Worm (Caenorhabditis elegans) whole organism, L4 larva: Measurements from ENCODE around the gene K01D12.5.
A peak's percentile ranks its signal among the peaks of the same experiment; 100 is the strongest.

Experiments
- D1046.2 ChIP-seq: fragments of 200-800 bp; sonication (Bioruptor generic); IDR thresholded peaks from 2 replicates; pipeline ENCODE4 v1.3.6; 2022; ENCODE audit warnings: missing genetic modification characterization, missing compliant biosample characterization
- F44E2.7 ChIP-seq: fragments of 200-800 bp; sonication (Bioruptor generic); IDR thresholded peaks from 2 replicates; pipeline ENCODE4 v2.1.2; 2022; ENCODE audit warnings: missing genetic modification characterization, missing compliant biosample characterization
- T20F7.1 ChIP-seq: fragments of 200-800 bp; sonication (Bioruptor generic); optimal IDR thresholded peaks from 2 replicates; lab custom pipeline; 2018; ENCODE audit warnings: mild to moderate bottlenecking, missing genetic modification characterization, missing compliant biosample characterization
- Y5F2A.4 ChIP-seq: fragments of 200-800 bp; sonication (Bioruptor generic); optimal IDR thresholded peaks from 2 replicates; lab custom pipeline; 2018; ENCODE audit warnings: mild to moderate bottlenecking, missing genetic modification characterization, missing compliant biosample characterization
- Y75B8A.6 ChIP-seq: fragments of 200-800 bp; sonication (Bioruptor generic); IDR thresholded peaks from 2 replicates; pipeline ENCODE4 v1.3.6; 2022; ENCODE audit warnings: missing genetic modification reagents, missing genetic modification characterization, missing compliant biosample characterization
- aha-1 ChIP-seq: fragments of 150-350 bp; peaks from one replicate; lab custom pipeline; 2014; ENCODE audit warnings: missing biosample characterization, missing genetic modification characterization
- attf-4 ChIP-seq: sonication (generic microtip); optimal IDR thresholded peaks from 3 replicates; lab custom pipeline; 2017; ENCODE audit warnings: missing biosample characterization, missing genetic modification characterization
- ceh-32 ChIP-seq: sonication (generic microtip); optimal IDR thresholded peaks from 2 replicates; lab custom pipeline; 2016; ENCODE audit warnings: mild to moderate bottlenecking, missing genetic modification characterization, missing compliant biosample characterization; ENCODE audit not compliant: poor library complexity
- ces-1 ChIP-seq: fragments of 150-350 bp; sonication (generic microtip); optimal IDR thresholded peaks from 4 replicates; lab custom pipeline; 2014; ENCODE audit warnings: missing biosample characterization, missing genetic modification reagents, missing genetic modification characterization
- daf-16 ChIP-seq, 3 experiments: sonication (generic microtip); optimal IDR thresholded peaks; 2 replicates each; lab custom pipeline; 2016 to 2017; ENCODE audit warnings: missing genetic modification characterization in 3 of 3, missing genetic modification reagents in 3 of 3, mild to moderate bottlenecking in 2 of 3, missing compliant biosample characterization in 2 of 3, missing biosample characterization in 1 of 3, moderate library complexity in 1 of 3
- daf-8 ChIP-seq: fragments of 200-800 bp; sonication (Bioruptor generic); IDR thresholded peaks from 2 replicates; pipeline ENCODE4 v1.3.6; 2022; ENCODE audit warnings: missing genetic modification characterization, missing compliant biosample characterization
- dmd-6 ChIP-seq: fragments of 200-800 bp; sonication (Bioruptor generic); IDR thresholded peaks from 2 replicates; pipeline ENCODE4 v1.3.6; 2022; ENCODE audit warnings: missing genetic modification reagents, missing genetic modification characterization, missing compliant biosample characterization
- egl-43 ChIP-seq: fragments of 200-800 bp; sonication (Bioruptor generic); IDR thresholded peaks from 2 replicates; pipeline ENCODE4 v1.3.6; 2022; ENCODE audit warnings: missing genetic modification reagents, missing genetic modification characterization, missing compliant biosample characterization
- gei-8 ChIP-seq: fragments of 200-800 bp; sonication (Bioruptor generic); optimal IDR thresholded peaks from 2 replicates; lab custom pipeline; 2018; ENCODE audit warnings: mild to moderate bottlenecking, missing genetic modification characterization, missing compliant biosample characterization
- hif-1 ChIP-seq, 2 experiments: sonication (generic microtip); optimal IDR thresholded peaks; 2 replicates each; lab custom pipeline; 2016 to 2017; ENCODE audit warnings: missing compliant biosample characterization in 2 of 2, missing genetic modification characterization in 2 of 2, missing genetic modification reagents in 2 of 2, missing genotype in 2 of 2, mild to moderate bottlenecking in 1 of 2
- hmg-1.1 ChIP-seq: fragments of 200-800 bp; sonication (Bioruptor generic); IDR thresholded peaks from 2 replicates; pipeline ENCODE4 v1.3.6; 2022; ENCODE audit warnings: missing genetic modification reagents, missing genetic modification characterization, missing compliant biosample characterization
- lim-7 ChIP-seq: fragments of 200-800 bp; sonication (Bioruptor generic); IDR thresholded peaks from 2 replicates; pipeline ENCODE4 v1.3.6; 2022; ENCODE audit warnings: missing genetic modification characterization, missing compliant biosample characterization
- lsy-2 ChIP-seq, 2 experiments: fragments of 150-350 bp in 1 of 2; sonication (generic microtip) in 1 of 2; optimal IDR thresholded peaks; 2 replicates each; lab custom pipeline; 2014 to 2017; ENCODE audit warnings: missing biosample characterization in 2 of 2, missing genetic modification characterization in 2 of 2
- mdl-1 ChIP-seq, 2 experiments: fragments of 150-350 bp in 1 of 2; sonication (generic microtip) in 1 of 2; optimal IDR thresholded peaks; 2 replicates each; lab custom pipeline; 2014 to 2017; ENCODE audit warnings: missing biosample characterization in 2 of 2, missing genetic modification characterization in 2 of 2
- mdt-29 ChIP-seq: fragments of 200-800 bp; sonication (Bioruptor generic); IDR thresholded peaks from 2 replicates; pipeline ENCODE4 v1.3.6; 2022; ENCODE audit warnings: missing genetic modification reagents, missing genetic modification characterization, missing compliant biosample characterization
- mxl-3 ChIP-seq: fragments of 200-800 bp; sonication (Bioruptor generic); optimal IDR thresholded peaks from 2 replicates; lab custom pipeline; 2018; ENCODE audit warnings: mild to moderate bottlenecking, missing genetic modification characterization, missing compliant biosample characterization
- nhr-102 ChIP-seq: sonication (generic microtip); optimal IDR thresholded peaks from 2 replicates; lab custom pipeline; 2016; ENCODE audit warnings: mild to moderate bottlenecking, missing genetic modification characterization, moderate library complexity, missing compliant biosample characterization
- nhr-25 ChIP-seq: sonication (generic microtip); optimal IDR thresholded peaks from 2 replicates; lab custom pipeline; 2017; ENCODE audit warnings: missing genetic modification characterization, mild to moderate bottlenecking, missing compliant biosample characterization, antibody characterized with exemption, moderate library complexity, borderline replicate concordance; ENCODE audit not compliant: insufficient read depth
- nhr-41 ChIP-seq: fragments of 200-800 bp; sonication (Bioruptor generic); IDR thresholded peaks from 2 replicates; pipeline ENCODE4 v1.3.6; 2022; ENCODE audit warnings: missing genetic modification reagents, missing genetic modification characterization, missing compliant biosample characterization
- nhr-77 ChIP-seq: fragments of 150-350 bp; optimal IDR thresholded peaks from 2 replicates; lab custom pipeline; 2014; ENCODE audit warnings: missing biosample characterization, missing genetic modification characterization
- php-3 ChIP-seq: fragments of 200-800 bp; sonication (Bioruptor generic); IDR thresholded peaks from 2 replicates; pipeline ENCODE4 v1.3.6; 2022; ENCODE audit warnings: missing genetic modification reagents, missing genetic modification characterization, missing compliant biosample characterization
- rbr-2 ChIP-seq: sonication (generic microtip); optimal IDR thresholded peaks from 2 replicates; lab custom pipeline; 2016; ENCODE audit warnings: missing genotype, missing genetic modification characterization, missing compliant biosample characterization
- set-16 ChIP-seq: fragments of 200-800 bp; sonication (Bioruptor generic); IDR thresholded peaks from 2 replicates; pipeline ENCODE4 v1.3.6; 2022; ENCODE audit warnings: missing genetic modification reagents, missing genetic modification characterization, missing compliant biosample characterization
- snpc-4 ChIP-seq: fragments of 150-350 bp; optimal IDR thresholded peaks from 2 replicates; lab custom pipeline; 2014; ENCODE audit warnings: missing biosample characterization, missing genetic modification characterization
- spr-1 ChIP-seq: sonication (generic microtip); optimal IDR thresholded peaks from 2 replicates; lab custom pipeline; 2016; ENCODE audit warnings: mild to moderate bottlenecking, missing genetic modification characterization, missing compliant biosample characterization
- tag-97 ChIP-seq: fragments of 200-800 bp; sonication (Bioruptor generic); IDR thresholded peaks from 2 replicates; pipeline ENCODE4 v1.3.6; 2022; ENCODE audit warnings: missing genetic modification characterization, missing compliant biosample characterization
- unc-130 ChIP-seq: sonication (generic microtip); optimal IDR thresholded peaks from 2 replicates; lab custom pipeline; 2016; ENCODE audit warnings: missing genetic modification reagents, missing genetic modification characterization, missing compliant biosample characterization
- unc-62 ChIP-seq, 3 experiments: fragments of 150-350 bp in 1 of 3; sonication (generic microtip); optimal IDR thresholded peaks in 2 of 3; peaks in 1 of 3; 1 replicate in 1 of 3; 2 replicates in 2 of 3; lab custom pipeline; 2014 to 2017; ENCODE audit warnings: missing biosample characterization in 3 of 3, missing genetic modification characterization in 3 of 3, missing genetic modification reagents in 3 of 3, missing genotype in 1 of 3
- zip-2 ChIP-seq: fragments of 150-350 bp; optimal IDR thresholded peaks from 2 replicates; lab custom pipeline; 2014; ENCODE audit warnings: missing biosample characterization, missing genetic modification characterization
- ztf-11 ChIP-seq: fragments of 150-350 bp; optimal IDR thresholded peaks from 2 replicates; lab custom pipeline; 2014; ENCODE audit warnings: missing biosample characterization, missing genetic modification characterization

Gene K01D12.5

DNA sequence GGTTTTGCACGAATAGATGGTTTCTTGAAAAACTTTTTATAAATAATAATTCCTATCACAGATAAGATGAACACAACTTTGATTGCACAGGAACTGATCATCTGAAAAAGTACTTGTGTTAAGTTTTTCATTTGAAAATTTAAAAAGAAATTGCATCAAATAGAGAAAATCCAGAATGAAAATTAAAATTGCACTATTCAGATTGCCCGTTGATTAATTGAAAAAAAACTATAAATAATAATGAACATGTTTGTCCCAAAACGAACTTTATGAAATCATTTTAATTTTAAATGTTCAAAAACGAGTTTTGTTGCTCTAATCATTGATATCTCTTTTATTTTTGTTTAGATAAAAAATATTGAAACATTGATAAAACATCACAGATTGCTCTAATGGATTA, 19.6 kb downstream of the K01D12.5 start, which contains the start of gene cdr-3:
Gene cdr-3, minus strand, starts transcription at position 101 of the 400 bp plus-strand sequence.
- TF ChIP-seq snpc-4 (tag; lab: Kevin White, UChicago) (no peak), Y5F2A.4 (GFP tag; lab: Kevin White, UChicago) (no peak), lim-7 (no peak), php-3 (GFP tag; lab: Robert Waterston, UW) (no peak), T20F7.1 (GFP tag; lab: Kevin White, UChicago) (no peak), mxl-3 (GFP tag; lab: Kevin White, UChicago) (no peak), nhr-41 (GFP tag; lab: Robert Waterston, UW) (no peak), lsy-2 (tag; optimal IDR thresholded peaks at IDR 0.05; lab: Kevin White, UChicago) (no peak), ceh-32 (no peak), nhr-77 (no peak), mdl-1 (tag; optimal IDR thresholded peaks at IDR 0.05; lab: Kevin White, UChicago) (no peak), dmd-6 (GFP tag; lab: Robert Waterston, UW) (no peak), tag-97 (GFP tag; lab: Robert Waterston, UW) (no peak), spr-1 (tag; lab: Kevin White, UChicago) (no peak), daf-16 (GFP tag; optimal IDR thresholded peaks at IDR 0.05; lab: Kevin White, UChicago) (no peak), daf-16 (tag; optimal IDR thresholded peaks at IDR 0.05; lab: Kevin White, UChicago) (no peak), unc-130 (no peak), hmg-1.1 (GFP tag; lab: Robert Waterston, UW) (no peak)
- TF ChIP-seq, all 104 proteins: peak for 0

DNA sequence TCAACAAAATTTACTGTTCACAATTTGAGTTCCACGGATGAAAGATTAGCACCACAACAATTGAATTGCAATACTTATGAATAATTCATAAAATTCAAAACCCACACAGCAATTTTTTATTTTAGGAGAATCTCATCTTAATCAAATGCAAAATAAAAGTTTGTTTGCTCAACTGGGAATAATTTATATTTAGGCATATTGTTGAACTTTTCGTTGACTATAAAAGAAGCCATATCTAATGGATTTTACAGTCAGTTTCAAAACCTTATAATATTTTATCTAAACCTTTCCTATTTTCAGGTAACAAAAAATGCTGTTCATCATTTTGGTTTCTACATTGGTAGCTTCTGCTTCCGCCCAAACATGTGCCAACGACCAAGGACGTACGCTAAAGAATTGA, 20.6 kb downstream of the K01D12.5 start, which contains the start of gene C54D10.3:
Gene C54D10.3, plus strand, starts transcription at position 301 of the 400 bp plus-strand sequence.
- peak in 1 of 2 experiments; percentile 87 for TF ChIP-seq unc-62 (GFP tag; optimal IDR thresholded peaks at IDR 0.05 in 1 of 2; lab: Kevin White, UChicago)
- TF ChIP-seq unc-62 (tag; optimal IDR thresholded peaks at IDR 0.05; lab: Kevin White, UChicago): no peak
- TF ChIP-seq hif-1 (tag; optimal IDR thresholded peaks at IDR 0.05; lab: Kevin White, UChicago): no peak

DNA sequence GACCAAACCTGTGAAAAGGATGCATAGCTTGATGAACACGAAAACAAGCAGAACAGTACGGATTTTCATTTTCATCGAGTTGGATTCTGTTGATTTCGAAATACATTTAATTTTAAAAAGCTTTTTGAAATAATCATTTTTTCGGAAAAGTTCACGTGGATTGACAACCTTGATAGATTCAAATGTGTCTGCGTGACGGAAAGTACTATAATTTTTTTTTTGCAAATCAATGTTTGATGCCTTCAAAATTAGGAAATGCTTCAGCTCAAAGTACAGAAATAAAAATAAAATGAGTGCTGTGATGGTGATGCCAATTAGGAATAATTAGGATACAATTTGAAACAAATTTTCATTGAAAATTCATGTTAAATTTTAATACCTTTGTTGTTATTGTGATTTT, 23.2 kb downstream of the K01D12.5 start, which contains the start of gene C54D10.4:
Gene C54D10.4, minus strand, starts transcription at position 101 of the 400 bp plus-strand sequence.
- TF ChIP-seq zip-2 (no peak), D1046.2 (GFP tag; lab: Robert Waterston, UW) (no peak), T20F7.1 (GFP tag; lab: Kevin White, UChicago) (no peak), lsy-2 (tag; optimal IDR thresholded peaks at IDR 0.05; lab: Kevin White, UChicago) (no peak), daf-8 (GFP tag; lab: Robert Waterston, UW) (no peak), Y75B8A.6 (no peak), ces-1 (GFP tag; lab: Kevin White, UChicago) (no peak), Y5F2A.4 (GFP tag; lab: Kevin White, UChicago) (no peak), mdt-29 (GFP tag; lab: Robert Waterston, UW) (no peak), nhr-25 (tag; lab: Kevin White, UChicago) (no peak), aha-1 (tag; lab: Kevin White, UChicago) (no peak), tag-97 (GFP tag; lab: Robert Waterston, UW) (no peak), set-16 (GFP tag; lab: Robert Waterston, UW) (no peak), nhr-102 (tag; lab: Kevin White, UChicago) (no peak), rbr-2 (tag; lab: Kevin White, UChicago) (no peak), php-3 (GFP tag; lab: Robert Waterston, UW) (no peak), F44E2.7 (GFP tag; lab: Robert Waterston, UW) (no peak), gei-8 (no peak), egl-43 (GFP tag; lab: Robert Waterston, UW) (no peak), ztf-11 (tag; lab: Kevin White, UChicago) (no peak)
- TF ChIP-seq, all 104 proteins: peak for 0

DNA sequence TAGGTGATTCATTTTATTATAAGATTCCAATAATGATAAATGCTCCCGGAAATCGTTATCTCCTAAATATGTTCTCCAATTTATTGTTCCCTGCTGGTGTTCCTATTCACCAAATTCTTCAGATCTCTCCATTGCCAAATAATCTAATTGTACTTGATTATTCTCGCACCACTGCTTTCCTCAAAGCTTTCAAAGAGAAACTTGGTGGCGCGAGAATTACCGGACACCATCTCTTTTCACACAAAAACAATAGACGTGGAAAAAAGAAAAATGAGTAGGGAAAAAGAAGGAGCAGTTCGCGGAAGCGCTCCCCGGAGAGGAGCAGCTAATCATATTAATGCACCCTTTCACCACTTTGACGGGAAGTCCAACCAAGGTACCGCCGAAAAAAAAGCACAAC, 23.7 kb downstream of the K01D12.5 start:
- TF ChIP-seq aha-1 (tag; lab: Kevin White, UChicago) (peak; percentile 61), attf-4 (tag; lab: Kevin White, UChicago) (no peak)
- TF ChIP-seq, all 104 proteins: peak for 1
